Worm (Caenorhabditis elegans) whole organism, late embryonic: ENCODE data around the gene scb-1.

ENCODE experiments used
- ceh-31 ChIP-seq: sonication (generic microtip); optimal IDR thresholded peaks from 2 replicates; lab custom pipeline; 2016; ENCODE audit warnings: missing genetic modification characterization, missing compliant biosample characterization
- elt-4 ChIP-seq: sonication (generic microtip); optimal IDR thresholded peaks from 2 replicates; lab custom pipeline; 2016; ENCODE audit warnings: missing genetic modification characterization, missing compliant biosample characterization
- mec-3 ChIP-seq: sonication (generic microtip); optimal IDR thresholded peaks from 2 replicates; lab custom pipeline; 2016; ENCODE audit warnings: borderline replicate concordance, missing genetic modification characterization, missing compliant biosample characterization
- sdc-2 ChIP-seq: sonication (generic microtip); optimal IDR thresholded peaks from 2 replicates; lab custom pipeline; 2016; ENCODE audit warnings: missing genotype, missing genetic modification characterization, missing compliant biosample characterization
- unc-86 ChIP-seq: sonication (generic microtip); optimal IDR thresholded peaks from 2 replicates; lab custom pipeline; 2016; ENCODE audit warnings: missing genetic modification characterization, missing compliant biosample characterization

DNA sequence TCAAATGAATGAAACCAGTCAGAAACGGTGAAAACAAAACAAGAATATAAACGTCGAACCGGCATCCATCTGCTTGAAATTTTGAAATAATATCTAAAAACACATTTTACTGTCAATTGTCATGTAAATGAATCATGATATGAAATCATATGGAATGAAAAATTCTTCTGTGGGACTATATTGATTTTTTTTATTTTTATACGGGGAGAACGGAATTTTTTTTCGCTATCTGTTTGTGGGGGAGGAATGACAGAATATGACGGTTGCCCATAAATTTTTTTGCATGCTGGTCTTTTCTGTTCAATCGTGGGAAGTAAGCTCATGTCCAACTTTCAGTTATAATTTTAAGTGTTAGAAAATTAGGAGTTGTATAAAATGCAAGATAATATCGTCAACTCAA is 25.2 kb upstream of the scb-1 start, which contains the start of gene C06H2.7:
- TF ChIP-seq unc-86 (tag; lab: Kevin White, UChicago) (no peak), elt-4 (no peak), sdc-2 (tag; lab: Kevin White, UChicago) (no peak), mec-3 (no peak), ceh-31 (tag; lab: Kevin White, UChicago) (no peak)
